Worm (Caenorhabditis elegans) whole organism, L2 larva: ENCODE results near the gene fbxa-150.

Experiments
- C34F6.9 ChIP-seq: fragments of 150-350 bp; optimal IDR thresholded peaks from 2 replicates; lab custom pipeline; 2014; ENCODE audit warnings: missing biosample characterization, missing genetic modification characterization
- F13H6.1 ChIP-seq: sonication (generic microtip); optimal IDR thresholded peaks from 2 replicates; lab custom pipeline; 2016; ENCODE audit warnings: missing genetic modification characterization, missing compliant biosample characterization
- R02D3.7 ChIP-seq: fragments of 150-350 bp; optimal IDR thresholded peaks from 2 replicates; lab custom pipeline; 2014; ENCODE audit warnings: missing biosample characterization, missing genetic modification characterization
- Y55F3AM.14 ChIP-seq: fragments of 200-800 bp; sonication (Bioruptor generic); optimal IDR thresholded peaks from 2 replicates; lab custom pipeline; 2018; ENCODE audit warnings: mild to moderate bottlenecking, missing genetic modification characterization, missing compliant biosample characterization
- ZK546.5 ChIP-seq: sonication (generic microtip); optimal IDR thresholded peaks from 2 replicates; lab custom pipeline; 2017; ENCODE audit warnings: missing biosample characterization, missing genetic modification characterization
- ama-1 ChIP-seq: fragments of 150-350 bp; optimal IDR thresholded peaks from 2 replicates; lab custom pipeline; 2018; ENCODE audit warnings: inconsistent platforms
- blmp-1 ChIP-seq: sonication (generic microtip); optimal IDR thresholded peaks from 2 replicates; lab custom pipeline; 2017; ENCODE audit warnings: missing genetic modification characterization, mild to moderate bottlenecking, missing compliant biosample characterization, antibody characterized with exemption, moderate library complexity; ENCODE audit not compliant: insufficient read depth
- ceh-16 ChIP-seq: fragments of 150-350 bp; optimal IDR thresholded peaks from 2 replicates; lab custom pipeline; 2014; ENCODE audit warnings: missing biosample characterization, missing genetic modification characterization
- ceh-82 ChIP-seq: fragments of 150-350 bp; optimal IDR thresholded peaks from 2 replicates; lab custom pipeline; 2014; ENCODE audit warnings: missing biosample characterization, missing genetic modification characterization
- crh-2 ChIP-seq: sonication (generic microtip); optimal IDR thresholded peaks from 2 replicates; lab custom pipeline; 2017; ENCODE audit warnings: missing biosample characterization, missing genetic modification characterization
- dmd-4 ChIP-seq: sonication (generic microtip); optimal IDR thresholded peaks from 2 replicates; lab custom pipeline; 2017; ENCODE audit warnings: missing biosample characterization, missing genetic modification characterization
- egl-27 ChIP-seq: sonication (generic microtip); optimal IDR thresholded peaks from 3 replicates; lab custom pipeline; 2017; ENCODE audit warnings: missing biosample characterization, missing genetic modification reagents, missing genetic modification characterization
- elt-1 ChIP-seq: fragments of 150-350 bp; optimal IDR thresholded peaks from 2 replicates; lab custom pipeline; 2014; ENCODE audit warnings: missing biosample characterization, missing genetic modification characterization
- elt-3 ChIP-seq: sonication (generic microtip); optimal IDR thresholded peaks from 2 replicates; lab custom pipeline; 2017; ENCODE audit warnings: missing biosample characterization, missing genetic modification characterization
- fos-1 ChIP-seq: fragments of 150-350 bp; optimal IDR thresholded peaks from 2 replicates; lab custom pipeline; 2014; ENCODE audit warnings: missing biosample characterization, missing genetic modification characterization
- gmeb-1 ChIP-seq: fragments of 150-350 bp; optimal IDR thresholded peaks from 2 replicates; lab custom pipeline; 2014; ENCODE audit warnings: missing biosample characterization, missing genetic modification characterization
- lin-11 ChIP-seq: fragments of 150-350 bp; sonication (generic microtip); optimal IDR thresholded peaks from 2 replicates; lab custom pipeline; 2014; ENCODE audit warnings: missing biosample characterization, missing genetic modification characterization, inconsistent platforms, mixed read lengths
- lin-13 ChIP-seq: fragments of 150-350 bp; optimal IDR thresholded peaks from 2 replicates; lab custom pipeline; 2014; ENCODE audit warnings: missing biosample characterization, missing genetic modification reagents, missing genetic modification characterization
- lin-39 ChIP-seq: fragments of 150-350 bp; optimal IDR thresholded peaks from 2 replicates; lab custom pipeline; 2014; ENCODE audit warnings: missing biosample characterization, missing genetic modification reagents, missing genetic modification characterization
- lsy-2 ChIP-seq, 2 experiments: fragments of 150-350 bp in 1 of 2; sonication (generic microtip) in 1 of 2; optimal IDR thresholded peaks; 2 replicates each; lab custom pipeline; 2014 to 2017; ENCODE audit warnings: missing biosample characterization in 2 of 2, missing genetic modification characterization in 2 of 2
- mab-5 ChIP-seq: fragments of 150-350 bp; optimal IDR thresholded peaks from 2 replicates; lab custom pipeline; 2014; ENCODE audit warnings: missing biosample characterization, missing genetic modification characterization
- mdl-1 ChIP-seq, 2 experiments: fragments of 150-350 bp in 1 of 2; sonication (generic microtip) in 1 of 2; optimal IDR thresholded peaks; 2 replicates each; lab custom pipeline; 2017; ENCODE audit warnings: missing biosample characterization in 2 of 2, missing genetic modification characterization in 2 of 2
- nhr-12 ChIP-seq: fragments of 150-350 bp; optimal IDR thresholded peaks from 2 replicates; lab custom pipeline; 2014; ENCODE audit warnings: missing biosample characterization, missing genetic modification characterization
- nhr-129 ChIP-seq: fragments of 150-350 bp; optimal IDR thresholded peaks from 2 replicates; lab custom pipeline; 2014; ENCODE audit warnings: missing biosample characterization, missing genetic modification characterization
- nhr-21 ChIP-seq: fragments of 150-350 bp; optimal IDR thresholded peaks from 2 replicates; lab custom pipeline; 2014; ENCODE audit warnings: missing biosample characterization, missing genetic modification characterization
- nhr-23 ChIP-seq: fragments of 150-350 bp; optimal IDR thresholded peaks from 2 replicates; lab custom pipeline; 2014; ENCODE audit warnings: missing biosample characterization, missing genetic modification reagents, missing genetic modification characterization
- nhr-237 ChIP-seq: fragments of 150-350 bp; optimal IDR thresholded peaks from 2 replicates; lab custom pipeline; 2014; ENCODE audit warnings: missing biosample characterization, missing genetic modification characterization
- nhr-25 ChIP-seq: fragments of 150-350 bp; sonication (generic microtip); optimal IDR thresholded peaks from 3 replicates; lab custom pipeline; 2014; ENCODE audit warnings: missing biosample characterization, missing genetic modification characterization
- peb-1 ChIP-seq: fragments of 150-350 bp; optimal IDR thresholded peaks from 2 replicates; lab custom pipeline; 2014; ENCODE audit warnings: missing biosample characterization, missing genetic modification characterization
- sma-3 ChIP-seq: sonication (generic microtip); optimal IDR thresholded peaks from 2 replicates; lab custom pipeline; 2016; ENCODE audit warnings: missing genetic modification reagents, missing genetic modification characterization, missing compliant biosample characterization
- sma-9 ChIP-seq, 2 experiments: fragments of 150-350 bp in 1 of 2; sonication (generic microtip) in 1 of 2; optimal IDR thresholded peaks; 2 replicates each; lab custom pipeline; 2014 to 2016; ENCODE audit warnings: missing genetic modification characterization in 2 of 2, mild to moderate bottlenecking in 1 of 2, missing biosample characterization in 1 of 2, missing compliant biosample characterization in 1 of 2, missing genetic modification reagents in 1 of 2, moderate library complexity in 1 of 2
- unc-55 ChIP-seq: fragments of 150-350 bp; sonication (generic microtip); optimal IDR thresholded peaks from 3 replicates; lab custom pipeline; 2014; ENCODE audit warnings: missing biosample characterization, missing genetic modification reagents, missing genetic modification characterization
- zag-1 ChIP-seq: fragments of 150-350 bp; optimal IDR thresholded peaks from 2 replicates; lab custom pipeline; 2014; ENCODE audit warnings: missing biosample characterization, missing genetic modification characterization
- ztf-1 ChIP-seq: fragments of 200-800 bp; sonication (Bioruptor generic); conservative IDR thresholded peaks from 2 replicates; pipeline ENCODE4 v1.3.6; 2022; ENCODE audit warnings: missing genetic modification characterization, missing compliant biosample characterization
- ztf-11 ChIP-seq: sonication (generic microtip); optimal IDR thresholded peaks from 2 replicates; lab custom pipeline; 2017; ENCODE audit warnings: missing biosample characterization, missing genetic modification characterization

fbxa-150 gene

DNA sequence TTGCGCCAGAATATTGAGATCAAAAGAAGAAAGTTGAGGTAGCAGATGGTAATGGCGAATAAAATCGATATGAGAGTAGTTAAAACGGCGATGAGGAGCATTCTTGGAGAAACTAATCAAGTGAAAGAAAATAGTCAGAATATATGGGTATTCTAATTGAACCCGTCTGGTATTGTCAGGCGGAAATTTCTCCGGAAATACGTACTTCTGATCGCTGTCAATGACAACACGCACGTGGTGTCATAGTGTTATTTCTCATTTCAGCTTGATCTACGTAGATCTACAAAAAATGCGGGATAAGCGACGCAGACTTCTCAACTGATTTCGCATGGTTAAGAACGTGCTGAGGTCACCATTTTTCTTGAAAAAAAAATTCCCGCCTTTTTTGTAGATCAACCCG is 30.0 kb upstream of the fbxa-150 start, which contains the start of gene srbc-79:
Gene srbc-79, minus strand, starts transcription at position 101 of the 400 bp plus-strand sequence.
- TF ChIP-seq fos-1 (tag; lab: Kevin White, UChicago), result no peak
- no peak for TF ChIP-seq zag-1 (tag; lab: Kevin White, UChicago)
- no peak for TF ChIP-seq ceh-82
- no peak for TF ChIP-seq elt-3 (tag; lab: Kevin White, UChicago)
- TF ChIP-seq sma-9 (GFP tag; optimal IDR thresholded peaks at IDR 0.05; lab: Kevin White, UChicago), result no peak
- no peak for TF ChIP-seq sma-9 (tag; optimal IDR thresholded peaks at IDR 0.05; lab: Kevin White, UChicago)
- TF ChIP-seq mab-5 (tag; lab: Kevin White, UChicago), result no peak
- TF ChIP-seq ZK546.5 (tag; lab: Kevin White, UChicago), result no peak
- TF ChIP-seq Y55F3AM.14, result no peak
- no peak for TF ChIP-seq dmd-4 (tag; lab: Kevin White, UChicago)
- no peak for TF ChIP-seq R02D3.7 (tag; lab: Kevin White, UChicago)
- no peak for TF ChIP-seq gmeb-1 (tag; lab: Kevin White, UChicago)
- no peak for TF ChIP-seq lin-39
- no peak for TF ChIP-seq lin-13
- TF ChIP-seq ztf-1 (GFP tag; lab: Robert Waterston, UW), result no peak
- TF ChIP-seq nhr-25 (tag; lab: Kevin White, UChicago), result no peak
- TF ChIP-seq nhr-237 (tag; lab: Kevin White, UChicago), result no peak
- TF ChIP-seq ceh-16 (tag; lab: Kevin White, UChicago), result no peak
- no peak for TF ChIP-seq sma-3 (GFP tag; lab: Kevin White, UChicago)

DNA sequence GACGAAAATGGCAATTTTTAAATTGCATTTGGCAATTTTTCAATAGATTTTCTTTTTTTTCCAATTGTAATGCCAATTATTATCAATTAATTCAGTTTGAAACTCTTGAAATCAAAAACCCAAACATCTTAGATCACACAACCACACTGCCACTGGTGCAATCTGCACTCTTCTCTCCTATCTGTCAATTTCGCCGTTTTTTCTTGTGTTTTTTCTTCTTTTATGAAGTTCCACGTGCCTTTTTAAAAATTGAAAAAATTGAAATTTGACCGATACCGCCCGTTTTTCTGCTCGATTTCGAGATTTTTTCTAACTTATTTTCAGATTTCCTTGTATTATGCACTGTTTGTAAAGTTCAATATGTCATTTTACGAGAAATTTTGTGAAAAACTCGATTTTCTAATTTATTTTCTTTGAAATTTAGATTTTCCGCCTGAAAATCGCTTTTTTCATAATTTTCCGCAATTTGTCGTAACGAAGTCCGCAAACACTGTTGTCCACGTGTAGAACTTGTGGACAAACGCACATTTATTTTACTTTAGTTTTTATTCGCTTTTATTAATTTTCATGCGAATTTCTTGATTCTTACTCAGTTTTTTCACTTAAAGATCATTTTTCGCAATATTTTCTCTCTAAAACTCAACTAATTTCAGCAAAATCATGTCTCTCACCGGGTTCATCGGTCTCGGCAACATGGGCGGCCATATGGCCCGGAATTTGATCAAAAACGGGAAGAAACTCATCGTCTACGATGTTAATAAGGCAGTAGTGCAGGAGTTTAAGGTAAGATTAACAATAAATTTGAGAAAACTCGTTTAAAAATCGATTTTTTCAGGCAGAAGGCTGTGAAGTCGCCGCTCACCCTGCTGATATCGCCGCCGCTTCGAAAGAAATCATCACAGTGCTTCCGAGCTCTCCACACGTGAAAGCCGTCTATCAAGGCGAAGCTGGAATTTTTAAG is 28.8 kb upstream of the fbxa-150 start, which contains the start of gene B0250.5:
Gene B0250.5, plus strand, starts transcription at position 654 of the 961 bp plus-strand sequence.
- TF ChIP-seq R02D3.7 (tag; lab: Kevin White, UChicago), result no peak
- peak; percentile 20 for TF ChIP-seq gmeb-1 (tag; lab: Kevin White, UChicago)
- no peak for TF ChIP-seq nhr-12
- TF ChIP-seq Y55F3AM.14, result no peak
- no peak for TF ChIP-seq nhr-21
- peak; percentile 69 for TF ChIP-seq crh-2 (tag; lab: Kevin White, UChicago)
- TF ChIP-seq zag-1 (tag; lab: Kevin White, UChicago), result no peak
- no peak for TF ChIP-seq peb-1 (tag; lab: Kevin White, UChicago)
- no peak for TF ChIP-seq lin-11
- no peak for TF ChIP-seq mdl-1 (tag; optimal IDR thresholded peaks at IDR 0.05; lab: Kevin White, UChicago)
- peak; percentile 56 to 66 for TF ChIP-seq lsy-2 (tag; optimal IDR thresholded peaks at IDR 0.05; lab: Kevin White, UChicago)
- peak; percentile 37 for TF ChIP-seq sma-3 (GFP tag; lab: Kevin White, UChicago)
- no peak for TF ChIP-seq ama-1 (lab: Kevin White, UChicago)
- no peak for TF ChIP-seq ceh-16 (tag; lab: Kevin White, UChicago)
- TF ChIP-seq nhr-23 (tag; lab: Kevin White, UChicago), result no peak
- TF ChIP-seq nhr-129, result no peak
- no peak for TF ChIP-seq elt-1 (tag; lab: Kevin White, UChicago)
- TF ChIP-seq lin-13, result peak; percentile 13
- no peak for TF ChIP-seq ztf-11 (tag; lab: Kevin White, UChicago)
- TF ChIP-seq F13H6.1, result peak; percentile 10
- TF ChIP-seq nhr-25 (tag; lab: Kevin White, UChicago), result peak; percentile 21
- TF ChIP-seq C34F6.9 (tag; lab: Kevin White, UChicago), result peak; percentile 65
- TF ChIP-seq unc-55 (GFP tag; lab: Kevin White, UChicago), result peak; percentile 70
- no peak for TF ChIP-seq blmp-1 (tag; lab: Kevin White, UChicago)
- TF ChIP-seq, all 48 proteins: peak for 9

DNA sequence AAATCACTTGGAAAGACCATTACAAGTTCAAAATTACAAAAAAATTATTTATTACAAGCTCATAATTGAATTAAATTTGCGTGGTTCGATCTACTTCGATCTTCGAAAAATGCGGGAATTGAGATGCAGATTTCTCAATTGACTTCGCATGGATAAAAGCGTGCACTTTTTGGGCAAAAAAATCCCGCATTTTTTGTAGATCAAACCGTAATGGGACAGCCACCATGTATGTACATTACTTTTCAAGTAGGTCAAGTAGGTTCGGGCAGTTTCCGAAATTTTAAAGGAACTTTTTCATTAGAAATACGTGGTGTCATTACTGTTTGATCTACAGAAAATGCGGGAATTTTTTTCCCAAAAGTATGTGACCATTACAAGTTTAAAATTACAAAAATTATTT is 24.9 kb upstream of the fbxa-150 start:
- peak; percentile 26 for TF ChIP-seq crh-2 (tag; lab: Kevin White, UChicago)
- peak; percentile 31 for TF ChIP-seq fos-1 (tag; lab: Kevin White, UChicago)
- TF ChIP-seq Y55F3AM.14, result no peak
- no peak for TF ChIP-seq egl-27
